Fruit fly (Drosophila melanogaster): Measurements from ENCODE around the gene cyc.
A peak's percentile ranks its signal among the peaks of the same experiment; 100 is the strongest.

Gene cyc

dm6 chr3L:19861215-19861614, 45.5 kb upstream of the cyc start (continued):
- peak; percentile 81 for TF ChIP-seq YL-1 (GFP tag; optimal IDR thresholded peaks at IDR 0.05)
- TF ChIP-seq sug (tag; optimal IDR thresholded peaks at IDR 0.05), result peak; percentile 46
- TF ChIP-seq Dll (GFP tag; IDR thresholded peaks at IDR 0.05; ENCODE audit: partially characterized antibody), result 0 out of 4 replicates have a peak, but pooled peaks have one; percentile 31
- TF ChIP-seq CG13296 (GFP tag; optimal IDR thresholded peaks at IDR 0.05), result peak; percentile 8
- TF ChIP-seq Max (GFP tag; optimal IDR thresholded peaks at IDR 0.05), result peak; percentile 48
- peak; percentile 31 for TF ChIP-seq CG18011 (GFP tag; optimal IDR thresholded peaks at IDR 0.05)
- peak; percentile 7 for TF ChIP-seq nmo (GFP tag; optimal IDR thresholded peaks at IDR 0.05)
- TF ChIP-seq dpn (GFP tag; optimal IDR thresholded peaks at IDR 0.05), result peak in 1 of 2 experiments; percentile 16
- peak; percentile 95 for TF ChIP-seq NFAT (GFP tag; IDR thresholded peaks at IDR 0.05)
- TF ChIP-seq Hmr (GFP tag; optimal IDR thresholded peaks at IDR 0.05), result peak; percentile 37
- TF ChIP-seq CG14710 (tag; optimal IDR thresholded peaks at IDR 0.05), result peak; percentile 61
- TF ChIP-seq Nf-YA (GFP tag; IDR thresholded peaks at IDR 0.05), result peak; percentile 37; the same call in 1 of the 2 replicates
- peak; percentile 34; the same call in 1 of the 2 replicates for TF ChIP-seq Scr (GFP tag; IDR thresholded peaks at IDR 0.05; ENCODE audit: partially characterized antibody)
- TF ChIP-seq phol (tag; optimal IDR thresholded peaks at IDR 0.05), result peak; percentile 36
- TF ChIP-seq CG10979 (tag; optimal IDR thresholded peaks at IDR 0.05), result peak; percentile 28
- peak; percentile 43; the same call in 1 of the 3 replicates for TF ChIP-seq CG6791 (GFP tag; IDR thresholded peaks at IDR 0.05; ENCODE audit: partially characterized antibody)
- peak; percentile 31 for TF ChIP-seq CG10543 (GFP tag; optimal IDR thresholded peaks at IDR 0.05)
- no peak for TF ChIP-seq CG16779 (GFP tag; IDR thresholded peaks at IDR 0.05)
- TF ChIP-seq Bgb (GFP tag; IDR thresholded peaks at IDR 0.05; ENCODE audit: partially characterized antibody), result peak; percentile 47; the same call in 1 of the 2 replicates
- peak; percentile 68 for TF ChIP-seq NfI (GFP tag; optimal IDR thresholded peaks at IDR 0.05)
- TF ChIP-seq CG12942 (GFP tag; optimal IDR thresholded peaks at IDR 0.05), result no peak
- no peak for TF ChIP-seq CG8924 (tag; optimal IDR thresholded peaks at IDR 0.05)
- TF ChIP-seq bbx (GFP tag; IDR thresholded peaks at IDR 0.05; ENCODE audit: partially characterized antibody), result peak; percentile 35; the same call in 1 of the 2 replicates
- TF ChIP-seq zen (tag; optimal IDR thresholded peaks at IDR 0.05), result peak; percentile 37
- no peak for TF ChIP-seq gsb (GFP tag; IDR thresholded peaks at IDR 0.05)
- TF ChIP-seq PHDP (tag; optimal IDR thresholded peaks at IDR 0.05), result peak; percentile 14
- TF ChIP-seq CG14667 (GFP tag; IDR thresholded peaks at IDR 0.05), result no peak
- TF ChIP-seq Sox102F (GFP tag; optimal IDR thresholded peaks at IDR 0.05), result no peak
- TF ChIP-seq E2f2 (GFP tag; IDR thresholded peaks at IDR 0.05), result peak; percentile 98
- TF ChIP-seq Hr78 (GFP tag; optimal IDR thresholded peaks at IDR 0.05), result peak in 1 of 2 experiments; percentile 22
- peak; percentile 48 for TF ChIP-seq Ets97D (GFP tag; optimal IDR thresholded peaks at IDR 0.05)
- TF ChIP-seq Med (GFP tag), result peak; percentile 76
- TF ChIP-seq CG17328 (GFP tag; IDR thresholded peaks at IDR 0.05), result no peak
- 0 out of 2 replicates have a peak, but pooled peaks have one; percentile 19 for TF ChIP-seq vvl (GFP tag; IDR thresholded peaks at IDR 0.05)
- peak; percentile 62 for TF ChIP-seq Jarid2 (GFP tag; optimal IDR thresholded peaks at IDR 0.05)
- 0 out of 3 replicates have a peak, but pooled peaks have one; percentile 11 for TF ChIP-seq CG17361 (GFP tag; IDR thresholded peaks at IDR 0.05)
- peak; percentile 56 for TF ChIP-seq HmgZ (tag; optimal IDR thresholded peaks at IDR 0.05)
- TF ChIP-seq CG16813 (GFP tag; IDR thresholded peaks at IDR 0.05; ENCODE audit: partially characterized antibody), result peak; percentile 32; the same call in 1 of the 3 replicates
- TF ChIP-seq Xrp1 (GFP tag; IDR thresholded peaks at IDR 0.05), result peak; percentile 53
- TF ChIP-seq CG12659 (GFP tag; optimal IDR thresholded peaks at IDR 0.05), result peak; percentile 30
- TF ChIP-seq CG7987 (GFP tag; optimal IDR thresholded peaks at IDR 0.05), result peak; percentile 42
- TF ChIP-seq bsh (GFP tag; optimal IDR thresholded peaks at IDR 0.05), result peak in 1 of 2 experiments; percentile 11
- TF ChIP-seq Fer1 (GFP tag; optimal IDR thresholded peaks at IDR 0.05), result peak; percentile 38
- no peak for TF ChIP-seq Nf-YB (GFP tag; optimal IDR thresholded peaks at IDR 0.05)
- TF ChIP-seq stwl (tag; optimal IDR thresholded peaks at IDR 0.05), result peak; percentile 36
- TF ChIP-seq twi (tag; optimal IDR thresholded peaks at IDR 0.05), result peak; percentile 39
- TF ChIP-seq CG10321 (GFP tag; IDR thresholded peaks at IDR 0.05), result 0 out of 2 replicates have a peak, but pooled peaks have one; percentile 16
- no peak for TF ChIP-seq CG12299 (tag; optimal IDR thresholded peaks at IDR 0.05)
